Fruit fly (Drosophila melanogaster): ENCODE measurements around the gene Cyt-c-d.

DNA sequence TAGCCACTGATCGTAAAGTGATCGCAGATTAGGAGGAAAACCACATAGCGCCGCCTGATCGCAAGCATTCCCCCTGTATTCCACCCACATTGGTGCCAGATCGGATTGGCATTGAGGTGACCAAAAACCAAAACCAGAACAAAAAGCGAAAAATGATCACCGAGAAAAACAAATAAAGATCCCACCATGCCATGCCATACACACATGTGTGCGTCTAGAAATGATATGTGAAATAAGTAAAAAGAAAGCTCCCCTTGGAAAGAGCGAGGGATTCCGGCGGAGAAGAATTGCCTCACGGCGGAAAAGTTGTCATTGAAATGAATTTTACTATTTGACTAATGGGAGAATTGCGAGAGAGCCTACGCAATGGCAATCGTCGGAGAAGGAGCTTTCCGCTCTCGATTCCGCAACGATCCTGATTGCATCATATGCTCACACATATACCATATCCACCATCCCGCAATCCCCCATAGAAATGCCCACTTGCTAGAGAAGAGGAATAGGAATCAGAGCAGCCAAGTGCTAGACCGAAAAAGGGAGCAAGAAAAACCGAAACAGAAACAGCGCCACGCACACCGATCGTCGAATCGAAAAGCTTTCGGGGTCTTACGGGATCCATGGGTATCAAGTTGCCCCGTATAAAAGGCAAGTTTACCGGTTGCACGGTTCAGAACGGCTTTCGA, 50.5 kb downstream of the Cyt-c-d start, which contains the start of gene Mhc:
- no peak for TF ChIP-seq Myc (optimal IDR thresholded peaks at IDR 0.05)
- no peak for TF ChIP-seq h (optimal IDR thresholded peaks at IDR 0.05)
- no peak for TF ChIP-seq Sin3A (optimal IDR thresholded peaks at IDR 0.05)
